Fruit fly (Drosophila melanogaster) whole organism, embryonic: ENCODE measurements around the gene CG15602.
A peak's percentile ranks its signal among the peaks of the same experiment; 100 is the strongest.

Experiments
- Atf3 ChIP-seq: fragments of 200-800 bp; sonication (Bioruptor generic); optimal IDR thresholded peaks from 3 replicates; lab custom pipeline; 2016; ENCODE audit warnings: missing biosample characterization, missing genetic modification characterization
- Bdp1 ChIP-seq: fragments of 200-800 bp; sonication (Bioruptor generic); optimal IDR thresholded peaks from 3 replicates; lab custom pipeline; 2016; ENCODE audit warnings: missing biosample characterization, missing genetic modification characterization
- CG12659 ChIP-seq: fragments of 200-800 bp; sonication (Bioruptor generic); optimal IDR thresholded peaks from 3 replicates; lab custom pipeline; 2017; ENCODE audit warnings: mild to moderate bottlenecking, missing biosample characterization, missing genetic modification reagents, missing genetic modification characterization
- CG14710 ChIP-seq: fragments of 200-800 bp; sonication (Bioruptor generic); optimal IDR thresholded peaks from 3 replicates; lab custom pipeline; 2019; ENCODE audit warnings: missing biosample characterization, mild to moderate bottlenecking, missing genetic modification characterization, moderate library complexity
- CG15601 ChIP-seq: fragments of 200-800 bp; sonication (Bioruptor generic); optimal IDR thresholded peaks from 3 replicates; lab custom pipeline; 2019; ENCODE audit warnings: missing biosample characterization, mild to moderate bottlenecking, missing genetic modification characterization, moderate library complexity
- CG1647 ChIP-seq: fragments of 200-800 bp; sonication (Bioruptor generic); optimal IDR thresholded peaks from 3 replicates; lab custom pipeline; 2016; ENCODE audit warnings: missing biosample characterization, missing genetic modification characterization
- CG17568 ChIP-seq: fragments of 200-800 bp; sonication (Bioruptor generic); optimal IDR thresholded peaks from 2 replicates; lab custom pipeline; 2018; ENCODE audit warnings: missing biosample characterization, mild to moderate bottlenecking, missing genetic modification characterization, moderate library complexity
- CG1792 ChIP-seq: fragments of 200-800 bp; sonication (Bioruptor generic); optimal IDR thresholded peaks from 2 replicates; lab custom pipeline; 2016; ENCODE audit warnings: missing biosample characterization, missing genetic modification characterization
- CG34224 ChIP-seq: fragments of 200-800 bp; sonication (Bioruptor generic); IDR thresholded peaks from 3 replicates; pipeline ENCODE4 v1.3.6; 2022; ENCODE audit warnings: missing biosample characterization, missing genetic modification characterization; ENCODE audit not compliant: partially characterized antibody
- CG4424 ChIP-seq: fragments of 200-800 bp; sonication (Bioruptor generic); optimal IDR thresholded peaks from 3 replicates; lab custom pipeline; 2016; ENCODE audit warnings: missing biosample characterization, missing genetic modification characterization
- CG4820 ChIP-seq: fragments of 200-800 bp; sonication (Bioruptor generic); optimal IDR thresholded peaks from 3 replicates; lab custom pipeline; 2016; ENCODE audit warnings: missing biosample characterization, missing genetic modification characterization
- CG6175 ChIP-seq: fragments of 200-800 bp; sonication (Bioruptor generic); IDR thresholded peaks from 3 replicates; pipeline ENCODE4 v1.3.6; 2022; ENCODE audit warnings: missing biosample characterization, missing genetic modification characterization
- CG6654 ChIP-seq: fragments of 200-800 bp; sonication (Bioruptor generic); optimal IDR thresholded peaks from 2 replicates; lab custom pipeline; 2017; ENCODE audit warnings: missing biosample characterization, mild to moderate bottlenecking, missing genetic modification characterization
- CG7556 ChIP-seq: fragments of 200-800 bp; sonication (Bioruptor generic); optimal IDR thresholded peaks from 2 replicates; lab custom pipeline; 2017; ENCODE audit warnings: missing biosample characterization, mild to moderate bottlenecking, missing genetic modification characterization
- CG8281 ChIP-seq: fragments of 200-800 bp; sonication (Bioruptor generic); optimal IDR thresholded peaks from 2 replicates; lab custom pipeline; 2018; ENCODE audit warnings: missing biosample characterization, mild to moderate bottlenecking, missing genetic modification characterization, moderate library complexity
- CG8359 ChIP-seq: fragments of 200-800 bp; sonication (Bioruptor generic); optimal IDR thresholded peaks from 2 replicates; lab custom pipeline; 2017; ENCODE audit warnings: missing biosample characterization, mild to moderate bottlenecking, missing genetic modification characterization, borderline replicate concordance
- CG9817 ChIP-seq: fragments of 200-800 bp; sonication (Bioruptor generic); optimal IDR thresholded peaks from 2 replicates; lab custom pipeline; 2018; ENCODE audit warnings: missing biosample characterization, mild to moderate bottlenecking, missing genetic modification characterization, moderate library complexity
- Dll ChIP-seq: fragments of 200-800 bp; sonication (Bioruptor generic); IDR thresholded peaks from 4 replicates; pipeline ENCODE4 v1.3.6; 2022; ENCODE audit warnings: missing biosample characterization, missing genetic modification characterization; ENCODE audit not compliant: partially characterized antibody
- Dref ChIP-seq: fragments of 200-800 bp; sonication (Bioruptor generic); IDR thresholded peaks from 2 replicates; pipeline ENCODE4 v1.3.6; 2022; ENCODE audit warnings: missing biosample characterization, missing genetic modification characterization
- E2f1 ChIP-seq: fragments of 200-800 bp; sonication (Bioruptor generic); IDR thresholded peaks from 2 replicates; pipeline ENCODE4 v1.3.6; 2022; ENCODE audit warnings: missing biosample characterization, missing genetic modification characterization
- Ets97D ChIP-seq: fragments of 200-800 bp; sonication (Bioruptor generic); optimal IDR thresholded peaks from 3 replicates; lab custom pipeline; 2016; ENCODE audit warnings: missing biosample characterization, missing genetic modification characterization
- Gug ChIP-seq: fragments of 200-800 bp; sonication (Bioruptor generic); IDR thresholded peaks from 4 replicates; pipeline ENCODE4 v1.3.6; 2022; ENCODE audit warnings: missing biosample characterization, missing genetic modification characterization
- Hand ChIP-seq: fragments of 200-800 bp; sonication (Bioruptor generic); optimal IDR thresholded peaks from 2 replicates; lab custom pipeline; 2017; ENCODE audit warnings: mild to moderate bottlenecking, missing biosample characterization, missing genetic modification reagents, missing genetic modification characterization
- HmgZ ChIP-seq: fragments of 200-800 bp; sonication (Bioruptor generic); optimal IDR thresholded peaks from 2 replicates; lab custom pipeline; 2018; ENCODE audit warnings: missing biosample characterization, mild to moderate bottlenecking, missing genetic modification characterization
- Kr ChIP-seq: fragments of 200-800 bp; sonication (Bioruptor generic); optimal IDR thresholded peaks from 2 replicates; lab custom pipeline; 2017; ENCODE audit warnings: missing biosample characterization, mild to moderate bottlenecking, missing genetic modification characterization
- Mad ChIP-seq: fragments of 200-800 bp; sonication (Bioruptor generic); optimal IDR thresholded peaks from 2 replicates; lab custom pipeline; 2016; ENCODE audit warnings: missing biosample characterization, missing genetic modification characterization
- NC2β ChIP-seq: fragments of 200-800 bp; sonication (Bioruptor generic); optimal IDR thresholded peaks from 2 replicates; lab custom pipeline; 2016; ENCODE audit warnings: missing biosample characterization, missing genetic modification characterization
- Nf-YB ChIP-seq: fragments of 200-800 bp; sonication (Bioruptor generic); optimal IDR thresholded peaks from 3 replicates; lab custom pipeline; 2019; ENCODE audit warnings: missing biosample characterization, mild to moderate bottlenecking, missing genetic modification characterization, moderate library complexity
- Oli ChIP-seq: fragments of 200-800 bp; sonication (Bioruptor generic); optimal IDR thresholded peaks from 2 replicates; lab custom pipeline; 2018; ENCODE audit warnings: missing biosample characterization, mild to moderate bottlenecking, missing genetic modification characterization, moderate library complexity
- Optix ChIP-seq: fragments of 200-800 bp; sonication (Bioruptor generic); IDR thresholded peaks from 3 replicates; pipeline ENCODE4 v1.3.6; 2022; ENCODE audit warnings: missing biosample characterization, missing genetic modification characterization
- Sox102F ChIP-seq: fragments of 200-800 bp; sonication (Bioruptor generic); optimal IDR thresholded peaks from 2 replicates; lab custom pipeline; 2018; ENCODE audit warnings: missing biosample characterization, mild to moderate bottlenecking, missing genetic modification characterization, moderate library complexity
- Sry-β ChIP-seq: fragments of 200-800 bp; sonication (Bioruptor generic); optimal IDR thresholded peaks from 2 replicates; lab custom pipeline; 2018; ENCODE audit warnings: missing biosample characterization, mild to moderate bottlenecking, missing genetic modification characterization, moderate library complexity
- Usf ChIP-seq: fragments of 200-800 bp; sonication (Bioruptor generic); optimal IDR thresholded peaks from 2 replicates; lab custom pipeline; 2017; ENCODE audit warnings: missing genotype, missing biosample characterization, missing genetic modification characterization
- az2 ChIP-seq: fragments of 200-800 bp; sonication (Bioruptor generic); optimal IDR thresholded peaks from 3 replicates; lab custom pipeline; 2016; ENCODE audit warnings: missing biosample characterization, missing genetic modification characterization
- bbx ChIP-seq: fragments of 200-800 bp; sonication (Bioruptor generic); IDR thresholded peaks from 2 replicates; pipeline ENCODE4 v1.3.6; 2022; ENCODE audit warnings: missing biosample characterization, missing genetic modification characterization; ENCODE audit not compliant: partially characterized antibody
- chm ChIP-seq: fragments of 200-800 bp; sonication (Bioruptor generic); IDR thresholded peaks from 2 replicates; pipeline ENCODE4 v1.3.6; 2022; ENCODE audit warnings: missing biosample characterization, missing genetic modification characterization
- croc ChIP-seq: fragments of 200-800 bp; sonication (Bioruptor generic); conservative IDR thresholded peaks from 3 replicates; pipeline ENCODE4 v1.3.6; 2022; ENCODE audit warnings: missing biosample characterization, missing genetic modification characterization
- cwo ChIP-seq: fragments of 200-800 bp; sonication (Bioruptor generic); optimal IDR thresholded peaks from 3 replicates; lab custom pipeline; 2017; ENCODE audit warnings: missing biosample characterization, missing genetic modification characterization, mild to moderate bottlenecking, moderate library complexity, missing genetic modification reagents
- fu2 ChIP-seq: fragments of 200-800 bp; sonication (Bioruptor generic); optimal IDR thresholded peaks from 2 replicates; lab custom pipeline; 2016; ENCODE audit warnings: missing biosample characterization, missing genetic modification characterization
- gce ChIP-seq: fragments of 200-800 bp; sonication (Bioruptor generic); IDR thresholded peaks from 3 replicates; pipeline ENCODE4 v1.3.6; 2022; ENCODE audit warnings: missing biosample characterization, missing genetic modification characterization
- gcm2 ChIP-seq: fragments of 200-800 bp; sonication (Bioruptor generic); optimal IDR thresholded peaks from 2 replicates; lab custom pipeline; 2016; ENCODE audit warnings: missing biosample characterization, missing genetic modification characterization
- gt ChIP-seq: fragments of 200-800 bp; sonication (Bioruptor generic); IDR thresholded peaks from 2 replicates; pipeline ENCODE4 v1.3.6; 2022; ENCODE audit warnings: missing biosample characterization, missing genetic modification characterization
- insv ChIP-seq, 2 experiments: fragments of 200-800 bp; sonication (Bioruptor generic); optimal IDR thresholded peaks; 3 replicates each; lab custom pipeline; 2016 to 2018; ENCODE audit warnings: missing biosample characterization in 2 of 2, missing genetic modification characterization in 2 of 2
- phol ChIP-seq: fragments of 200-800 bp; sonication (Bioruptor generic); optimal IDR thresholded peaks from 3 replicates; lab custom pipeline; 2018; ENCODE audit warnings: missing biosample characterization, mild to moderate bottlenecking, missing genetic modification characterization, moderate library complexity
- seq ChIP-seq: fragments of 200-800 bp; sonication (Bioruptor generic); IDR thresholded peaks from 2 replicates; pipeline ENCODE4 v1.3.6; 2022; ENCODE audit warnings: missing biosample characterization, missing genetic modification characterization
- tna ChIP-seq: fragments of 200-800 bp; sonication (Bioruptor generic); IDR thresholded peaks from 2 replicates; pipeline ENCODE4 v1.3.6; 2022; ENCODE audit warnings: missing biosample characterization, missing genetic modification characterization; ENCODE audit not compliant: partially characterized antibody
- tup ChIP-seq: fragments of 200-800 bp; sonication (Bioruptor generic); optimal IDR thresholded peaks from 2 replicates; lab custom pipeline; 2016; ENCODE audit warnings: missing biosample characterization, mild to moderate bottlenecking, missing genetic modification characterization, moderate library complexity
- usp ChIP-seq: fragments of >200 bp; optimal IDR thresholded peaks from 2 replicates; lab custom pipeline; 2017; ENCODE audit warnings: missing biosample characterization, missing genetic modification characterization
- wek ChIP-seq: fragments of 200-800 bp; sonication (Bioruptor generic); optimal IDR thresholded peaks from 3 replicates; lab custom pipeline; 2018; ENCODE audit warnings: missing biosample characterization, mild to moderate bottlenecking, missing genetic modification characterization, moderate library complexity
- zfh2 ChIP-seq: fragments of 200-800 bp; sonication (Bioruptor generic); optimal IDR thresholded peaks from 2 replicates; lab custom pipeline; 2016; ENCODE audit warnings: missing biosample characterization, missing genetic modification characterization

Gene CG15602

DNA sequence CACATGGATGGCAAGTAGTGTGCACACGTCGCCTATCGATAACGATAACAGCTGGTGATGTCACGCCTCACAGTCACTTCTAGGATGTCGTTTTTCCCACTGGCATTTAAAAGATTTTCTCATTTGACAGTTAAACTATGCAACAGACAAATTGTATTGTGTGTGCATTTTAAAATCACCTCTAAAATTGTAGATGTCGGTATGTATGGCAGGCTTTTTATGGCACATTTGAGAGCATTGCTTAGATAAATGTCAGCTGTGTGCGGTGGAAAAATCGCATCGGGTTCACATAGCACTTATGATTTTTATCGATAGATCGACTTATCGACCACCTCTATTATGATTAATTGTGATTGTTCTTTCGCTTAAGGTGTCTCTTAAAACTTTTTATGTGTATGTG, 44.9 kb downstream of the CG15602 start, which contains the start of the genes ArgRS and CG8578 (continued):
- TF ChIP-seq fu2 (GFP tag; lab: Kevin White, UChicago) (peak; percentile 38), CG17568 (GFP tag; lab: Kevin White, UChicago) (no peak), Kr (no peak), bbx (GFP tag; lab: Robert Waterston, UW) (peak; percentile 65), usp (no peak), CG4424 (GFP tag; lab: Kevin White, UChicago) (no peak), Oli (tag; lab: Kevin White, UChicago) (no peak), HmgZ (tag; lab: Kevin White, UChicago) (no peak), insv (GFP tag; optimal IDR thresholded peaks at IDR 0.05; lab: Kevin White, UChicago) (peak in 1 of 2 experiments; percentile 40), tup (GFP tag; lab: Kevin White, UChicago) (no peak), az2 (peak; percentile 19), gce (no peak), E2f1 (GFP tag; lab: Robert Waterston, UW) (0 out of 2 replicates have a peak, but pooled peaks have one; percentile 51), wek (GFP tag; lab: Kevin White, UChicago) (no peak), croc (peak; percentile 40; the same call in 1 of the 3 replicates), CG34224 (GFP tag; lab: Robert Waterston, UW) (no peak; the same call in none of the 3 replicates), Sox102F (GFP tag; lab: Kevin White, UChicago) (no peak), Sry-β (GFP tag; lab: Kevin White, UChicago) (peak; percentile 28), Mad (GFP tag; lab: Kevin White, UChicago) (no peak), Bdp1 (no peak), chm (GFP tag; lab: Robert Waterston, UW) (no peak), CG4820 (GFP tag; lab: Kevin White, UChicago) (no peak), Dref (GFP tag; lab: Robert Waterston, UW) (peak; percentile 73), CG1792 (GFP tag; lab: Kevin White, UChicago) (peak; percentile 21), Nf-YB (GFP tag; lab: Kevin White, UChicago) (no peak), NC2β (peak; percentile 30), gcm2 (GFP tag; lab: Kevin White, UChicago) (no peak), CG1647 (no peak), CG7556 (no peak), Optix (GFP tag; lab: Robert Waterston, UW) (0 out of 3 replicates have a peak, but pooled peaks have one; percentile 27), seq (no peak), CG6654 (GFP tag; lab: Kevin White, UChicago) (no peak), cwo (no peak), CG12659 (peak; percentile 70), CG14710 (tag; lab: Kevin White, UChicago) (peak; percentile 64), CG9817 (tag; lab: Kevin White, UChicago) (no peak), CG8359 (GFP tag; lab: Kevin White, UChicago) (no peak), Dll (peak; percentile 85), phol (peak; percentile 60), CG8281 (tag; lab: Kevin White, UChicago) (no peak), tna (GFP tag; lab: Robert Waterston, UW) (peak; percentile 67; the same call in 1 of the 2 replicates), Hand (GFP tag; lab: Kevin White, UChicago) (no peak), zfh2 (GFP tag; lab: Kevin White, UChicago) (peak; percentile 70), Usf (no peak), gt (GFP tag; lab: Robert Waterston, UW) (no peak), Gug (GFP tag; lab: Robert Waterston, UW) (peak; percentile 82), CG15601 (tag; lab: Kevin White, UChicago) (no peak), Ets97D (GFP tag; lab: Kevin White, UChicago) (peak; percentile 73), CG6175 (GFP tag; lab: Robert Waterston, UW) (no peak), Atf3 (peak; percentile 66)
